Worm (Caenorhabditis elegans) whole organism, dauer: ENCODE data around the gene mec-12.

ENCODE experiments used
- unc-62 ChIP-seq: sonication (generic microtip); optimal IDR thresholded peaks from 2 replicates; lab custom pipeline; 2017; ENCODE audit warnings: missing biosample characterization, missing genetic modification reagents, missing genetic modification characterization

mec-12 gene

ce11 chrIII:3140227-3140626, 1.2 kb upstream of the mec-12 start:
- no peak for TF ChIP-seq unc-62 (GFP tag; lab: Kevin White, UChicago)

ce11 chrIII:3138087-3138486, 947 bp downstream of the mec-12 start:
- no peak for TF ChIP-seq unc-62 (GFP tag; lab: Kevin White, UChicago)

- no peak for TF ChIP-seq unc-62 (GFP tag; lab: Kevin White, UChicago)
Measured at ce11 chrIII:3136325-3137001, 2.6 kb downstream of the mec-12 start.

- no peak for TF ChIP-seq unc-62 (GFP tag; lab: Kevin White, UChicago)
Measured at ce11 chrIII:3129036-3129435, 10.0 kb downstream of the mec-12 start, which contains the start of gene Y53G8B.1. Gene Y53G8B.1, plus strand, starts transcription at chrIII:3129277.

ce11 chrIII:3127613-3128012, 11.4 kb downstream of the mec-12 start:
- no peak for TF ChIP-seq unc-62 (GFP tag; lab: Kevin White, UChicago)

ce11 chrIII:3127074-3127596, 11.9 kb downstream of the mec-12 start, which contains the start of gene nipa-1:
Gene nipa-1, minus strand, starts transcription at chrIII:3127124.
- TF ChIP-seq unc-62 (GFP tag; lab: Kevin White, UChicago), result no peak

ce11 chrIII:3124209-3124786, 14.7 kb downstream of the mec-12 start:
- no peak for TF ChIP-seq unc-62 (GFP tag; lab: Kevin White, UChicago)

- no peak for TF ChIP-seq unc-62 (GFP tag; lab: Kevin White, UChicago)
Measured at ce11 chrIII:3119972-3120371, 19.1 kb downstream of the mec-12 start.

ce11 chrIII:3116969-3117368, 22.1 kb downstream of the mec-12 start:
- no peak for TF ChIP-seq unc-62 (GFP tag; lab: Kevin White, UChicago)

- no peak for TF ChIP-seq unc-62 (GFP tag; lab: Kevin White, UChicago)
Measured at ce11 chrIII:3112616-3113015, 26.4 kb downstream of the mec-12 start.

- TF ChIP-seq unc-62 (GFP tag; lab: Kevin White, UChicago), result no peak
Measured at ce11 chrIII:3112001-3112400, 27.0 kb downstream of the mec-12 start.

ce11 chrIII:3111534-3111933, 27.5 kb downstream of the mec-12 start:
- TF ChIP-seq unc-62 (GFP tag; lab: Kevin White, UChicago), result no peak

- no peak for TF ChIP-seq unc-62 (GFP tag; lab: Kevin White, UChicago)
Measured at ce11 chrIII:3110614-3111013, 28.4 kb downstream of the mec-12 start.

ce11 chrIII:3109564-3109963, 29.5 kb downstream of the mec-12 start:
- no peak for TF ChIP-seq unc-62 (GFP tag; lab: Kevin White, UChicago)

ce11 chrIII:3108804-3109203, 30.2 kb downstream of the mec-12 start:
- TF ChIP-seq unc-62 (GFP tag; lab: Kevin White, UChicago), result no peak

ce11 chrIII:3107530-3107929, 31.5 kb downstream of the mec-12 start:
- TF ChIP-seq unc-62 (GFP tag; lab: Kevin White, UChicago), result no peak

ce11 chrIII:3106301-3106700, 32.7 kb downstream of the mec-12 start:
- no peak for TF ChIP-seq unc-62 (GFP tag; lab: Kevin White, UChicago)
